Fruit fly (Drosophila melanogaster): Measurements from ENCODE around the gene CG4267.

CG4267 gene

dm6 chr2L:2236722-2237121 lies 5.5 kb upstream of the CG4267 start, which contains the start of gene Sec24CD:
Gene Sec24CD, minus strand, starts transcription at chr2L:2236844.
- no peak for TF ChIP-seq CG8478 (optimal IDR thresholded peaks at IDR 0.05)
- TF ChIP-seq CTCF (optimal IDR thresholded peaks at IDR 0.05) = no peak

dm6 chr2L:2238151-2238550 lies 4.0 kb upstream of the CG4267 start, which contains the start of gene Tengl3:
Gene Tengl3, minus strand, starts transcription at chr2L:2238251.
- no peak for TF ChIP-seq CTCF (optimal IDR thresholded peaks at IDR 0.05)

- no peak for TF ChIP-seq CG8478 (optimal IDR thresholded peaks at IDR 0.05)
- TF ChIP-seq CTCF (optimal IDR thresholded peaks at IDR 0.05) = no peak
Observed at dm6 chr2L:2239284-2239683, 2.9 kb upstream of the CG4267 start, which contains the start of gene Tengl2. Gene Tengl2, minus strand, starts transcription at chr2L:2239384.

dm6 chr2L:2240493-2240892 lies 1.7 kb upstream of the CG4267 start, which contains the start of gene Tengl1:
Gene Tengl1, minus strand, starts transcription at chr2L:2240593.
- TF ChIP-seq CG8478 (optimal IDR thresholded peaks at IDR 0.05) (no peak), CTCF (optimal IDR thresholded peaks at IDR 0.05) (no peak)

- no peak for TF ChIP-seq CG8478 (optimal IDR thresholded peaks at IDR 0.05)
- TF ChIP-seq CTCF (optimal IDR thresholded peaks at IDR 0.05) = no peak
Observed at dm6 chr2L:2242783-2243182, 605 bp downstream of the CG4267 start.

DNA sequence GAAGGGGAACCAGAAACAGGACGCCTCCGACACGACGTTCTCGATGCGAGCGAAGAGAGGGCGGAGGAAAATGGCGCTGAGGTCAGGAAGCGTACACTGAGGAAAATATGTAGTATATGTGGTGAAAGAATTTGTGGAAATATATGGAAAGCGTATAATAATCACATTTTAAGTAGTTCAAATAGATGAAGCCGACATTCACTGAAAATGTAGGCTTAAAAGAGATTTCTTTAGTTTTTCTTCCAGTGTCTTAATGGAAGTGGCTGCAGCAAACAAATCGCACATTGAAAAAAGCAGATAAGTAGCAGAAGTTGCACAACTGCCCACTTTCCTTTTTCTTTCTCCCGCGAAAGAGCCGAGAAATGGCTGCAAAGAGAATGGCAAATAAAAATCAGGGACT lies 7.4 kb downstream of the CG4267 start:
- TF ChIP-seq CG8478 (optimal IDR thresholded peaks at IDR 0.05) = no peak
- TF ChIP-seq CTCF (optimal IDR thresholded peaks at IDR 0.05) = no peak

DNA sequence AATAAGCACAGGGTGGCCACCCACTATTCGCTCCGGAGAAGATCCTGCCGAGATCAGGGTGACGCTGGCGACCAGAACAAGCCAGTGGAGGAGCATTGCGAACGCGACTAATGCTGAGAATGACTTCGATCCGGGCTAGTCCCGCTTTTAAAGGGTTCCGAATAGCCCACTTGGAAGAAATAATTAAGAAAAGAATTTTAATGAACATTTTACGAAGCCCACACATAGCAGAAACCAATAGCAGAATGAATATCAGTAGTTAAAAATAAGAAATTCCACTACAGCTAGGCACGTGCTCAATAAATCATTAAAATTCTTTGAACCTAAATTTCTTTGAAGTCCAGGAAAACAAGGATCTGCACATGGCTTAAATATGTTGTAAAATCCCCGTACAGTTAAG lies 9.0 kb downstream of the CG4267 start, which contains the start of gene Ser12:
Ser12 (minus strand) TSS at position 101 of the 400 bp plus-strand sequence.
- no peak for TF ChIP-seq CTCF (optimal IDR thresholded peaks at IDR 0.05)
- no peak for TF ChIP-seq CG8478 (optimal IDR thresholded peaks at IDR 0.05)

DNA sequence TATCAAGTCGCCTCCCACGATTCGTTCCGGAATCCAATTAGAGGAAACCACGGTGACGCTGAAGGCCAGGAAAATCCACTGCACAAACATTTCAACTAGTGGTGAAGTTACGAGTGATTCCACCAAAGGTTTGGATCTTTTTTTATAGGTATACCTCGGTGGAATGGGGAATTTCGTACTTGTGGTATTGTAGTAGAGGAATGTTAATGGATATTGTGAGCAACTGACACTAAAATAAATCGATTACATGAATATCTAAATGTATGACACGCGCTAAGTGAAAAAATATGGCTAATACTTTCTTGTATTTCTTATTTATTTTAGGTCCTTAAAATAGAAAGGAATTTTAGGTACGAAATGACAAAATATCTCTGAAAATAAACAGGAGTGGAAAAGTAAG lies 10.1 kb downstream of the CG4267 start, which contains the start of gene CG17239:
CG17239 (minus strand) TSS at position 101 of the 400 bp plus-strand sequence.
- TF ChIP-seq CG8478 (optimal IDR thresholded peaks at IDR 0.05) (no peak), CTCF (optimal IDR thresholded peaks at IDR 0.05) (no peak)

DNA sequence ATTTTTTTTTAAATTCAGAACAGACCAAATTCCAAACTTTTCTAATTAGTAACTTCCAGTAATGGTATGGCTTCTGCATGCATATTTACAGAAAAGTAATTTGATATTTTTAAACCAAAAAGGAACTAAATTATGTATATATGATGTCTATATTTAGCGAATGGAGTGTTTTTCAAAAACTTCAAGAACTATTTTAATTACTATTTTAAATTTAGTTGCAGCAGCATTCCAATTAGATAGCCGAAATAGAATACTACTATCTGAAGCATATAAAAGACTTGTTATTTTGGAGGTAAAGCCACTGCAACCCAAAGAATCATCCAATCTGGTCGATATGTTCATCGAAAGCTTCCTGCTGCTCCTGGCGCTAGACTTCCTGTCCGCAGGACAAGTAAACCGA lies 10.6 kb downstream of the CG4267 start, which contains the start of gene CG17234:
CG17234 (plus strand) TSS at position 301 of the 400 bp plus-strand sequence.
- no peak for TF ChIP-seq CTCF (optimal IDR thresholded peaks at IDR 0.05)
- TF ChIP-seq CG8478 (optimal IDR thresholded peaks at IDR 0.05) = no peak

- TF ChIP-seq CG8478 (optimal IDR thresholded peaks at IDR 0.05) (no peak), CTCF (optimal IDR thresholded peaks at IDR 0.05) (no peak)
Observed at dm6 chr2L:2254950-2255349, 12.8 kb downstream of the CG4267 start, which contains the start of gene Send1. Gene Send1, minus strand, starts transcription at chr2L:2255050.

DNA sequence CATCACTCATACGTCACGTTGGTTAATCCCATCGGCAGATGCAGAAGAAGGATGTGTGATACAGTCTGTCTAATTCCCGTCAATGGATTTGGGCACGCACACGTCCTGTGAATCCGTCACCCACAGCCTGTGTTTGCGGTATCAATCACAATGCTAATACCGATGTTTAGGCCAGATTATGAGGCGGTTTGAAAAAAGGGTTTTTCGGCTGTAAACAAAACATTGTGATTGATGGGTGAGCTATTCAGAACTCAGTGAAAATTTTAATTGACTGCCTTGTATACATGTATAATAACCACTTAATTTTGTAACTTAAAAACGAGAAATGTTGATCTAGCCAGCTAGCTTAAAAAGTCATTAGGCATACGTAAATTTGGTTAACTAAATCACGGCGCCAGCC lies 21.0 kb downstream of the CG4267 start, which contains the start of gene CG4270:
CG4270 (plus strand) TSS at position 301 of the 400 bp plus-strand sequence.
- TF ChIP-seq CTCF (optimal IDR thresholded peaks at IDR 0.05) (no peak), CG8478 (optimal IDR thresholded peaks at IDR 0.05) (no peak)

DNA sequence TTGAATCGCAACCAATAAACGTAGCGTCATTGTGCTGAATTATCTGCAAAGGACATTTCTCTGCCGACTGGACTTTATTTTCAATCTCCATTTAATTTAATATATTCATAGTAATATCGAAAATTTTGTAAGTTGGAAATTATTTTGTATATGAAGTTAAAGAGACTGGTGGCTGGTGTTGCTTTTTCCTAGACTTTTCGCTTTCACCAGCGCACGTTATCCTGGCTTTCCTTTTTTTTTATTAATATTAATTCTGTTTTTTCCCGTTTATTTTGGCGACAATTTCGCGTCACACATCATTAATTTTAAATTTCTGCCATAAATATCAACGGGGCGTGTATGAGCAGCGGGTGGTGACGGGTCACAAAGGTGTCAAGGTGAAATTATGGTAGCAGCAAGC lies 23.0 kb downstream of the CG4267 start, which contains the start of gene CG34049:
CG34049 (minus strand) TSS at position 101 of the 400 bp plus-strand sequence.
- TF ChIP-seq CG8478 (optimal IDR thresholded peaks at IDR 0.05) = no peak
- no peak for TF ChIP-seq CTCF (optimal IDR thresholded peaks at IDR 0.05)

DNA sequence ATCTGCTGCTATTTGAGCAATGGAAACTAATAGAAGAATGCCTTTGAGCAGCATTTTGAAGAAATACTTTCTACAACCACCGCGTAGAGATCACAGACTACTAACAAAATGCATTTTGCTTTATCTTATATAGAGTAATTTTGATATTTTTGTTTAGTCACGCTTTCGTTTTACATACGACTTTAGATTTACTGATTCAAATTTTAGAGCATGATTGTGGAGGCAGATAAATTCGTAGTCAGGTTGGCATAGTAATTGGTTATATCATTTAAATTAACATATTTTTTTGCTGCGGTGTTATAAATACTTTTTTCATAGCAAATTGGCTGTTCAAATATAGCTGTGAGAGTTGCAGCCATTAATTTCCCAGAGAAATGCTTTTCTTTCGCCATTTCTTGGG lies 26.9 kb downstream of the CG4267 start, which contains the start of gene CG17242:
CG17242 (minus strand) TSS at position 101 of the 400 bp plus-strand sequence.
- TF ChIP-seq CTCF (optimal IDR thresholded peaks at IDR 0.05) = no peak
- no peak for TF ChIP-seq CG8478 (optimal IDR thresholded peaks at IDR 0.05)

DNA sequence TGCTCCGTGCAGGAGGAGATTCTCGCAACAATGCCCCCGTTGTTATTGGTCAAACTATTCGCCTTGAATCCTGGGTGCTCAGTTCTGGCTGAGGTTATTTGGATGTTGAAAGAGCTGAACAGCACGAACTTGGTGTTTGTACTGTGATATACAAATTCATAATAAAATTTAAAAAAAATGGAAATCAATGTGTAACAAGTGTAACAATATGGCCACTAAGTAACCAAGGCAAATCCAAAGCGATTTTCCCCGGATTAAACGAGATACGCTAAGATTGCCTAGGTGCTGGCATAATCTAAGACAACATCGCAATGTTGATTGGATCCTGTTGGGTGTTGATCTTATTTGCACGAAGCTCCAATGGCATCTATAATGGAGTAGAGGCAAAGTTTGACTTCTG lies 42.7 kb downstream of the CG4267 start, which contains the start of gene CG4271:
CG4271 (plus strand) TSS at position 301 of the 400 bp plus-strand sequence.
- TF ChIP-seq CG8478 (optimal IDR thresholded peaks at IDR 0.05) (no peak), CTCF (optimal IDR thresholded peaks at IDR 0.05) (no peak)

- TF ChIP-seq CTCF (optimal IDR thresholded peaks at IDR 0.05) = no peak
- TF ChIP-seq CG8478 (optimal IDR thresholded peaks at IDR 0.05) = no peak
Observed at dm6 chr2L:2286773-2287172, 44.6 kb downstream of the CG4267 start, which contains the start of gene CG31681. Gene CG31681, minus strand, starts transcription at chr2L:2286873.

DNA sequence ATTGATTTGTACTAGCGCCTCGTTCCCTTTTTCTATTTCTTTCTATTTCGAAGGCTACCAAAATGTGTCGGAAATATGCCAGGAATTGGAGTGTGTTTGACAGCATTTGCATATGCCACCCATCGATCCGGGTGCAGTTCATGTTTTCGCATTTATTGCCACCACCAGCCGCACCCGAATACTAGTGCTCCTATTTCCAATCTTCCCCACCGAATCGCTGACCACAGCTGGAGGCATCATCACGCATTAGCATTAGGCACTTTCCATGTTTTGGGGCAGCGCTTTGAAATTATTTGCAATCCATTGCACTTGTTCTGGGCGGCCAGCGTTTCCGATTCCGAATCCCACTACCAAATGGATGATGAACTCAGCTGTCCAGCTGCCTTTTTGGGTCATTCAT lies 45.6 kb downstream of the CG4267 start, which contains the start of gene CG42658:
CG42658 (minus strand) TSS at position 101 of the 400 bp plus-strand sequence.
- no peak for TF ChIP-seq CTCF (optimal IDR thresholded peaks at IDR 0.05)

Data from S2 (cell line).